Fruit fly (Drosophila melanogaster) whole organism, embryonic: ENCODE results near the gene CG33796.

Experiments used
- Atf3 ChIP-seq: fragments of 200-800 bp; sonication (Bioruptor generic); optimal IDR thresholded peaks from 3 replicates; lab custom pipeline; 2016; ENCODE audit warnings: missing biosample characterization, missing genetic modification characterization
- Blimp-1 ChIP-seq: fragments of 200-800 bp; sonication (Bioruptor generic); optimal IDR thresholded peaks from 3 replicates; lab custom pipeline; 2018; ENCODE audit warnings: missing biosample characterization, missing genetic modification characterization, mild to moderate bottlenecking, moderate library complexity, missing genetic modification reagents
- CG12236 ChIP-seq: fragments of 200-800 bp; sonication (Bioruptor generic); optimal IDR thresholded peaks from 2 replicates; lab custom pipeline; 2016; ENCODE audit warnings: missing biosample characterization, missing genetic modification characterization
- CG13287 ChIP-seq: fragments of 200-800 bp; sonication (Bioruptor generic); IDR thresholded peaks from 2 replicates; pipeline ENCODE4 v1.3.6; 2022; ENCODE audit warnings: missing biosample characterization, missing genetic modification characterization; ENCODE audit not compliant: partially characterized antibody
- CG13296 ChIP-seq: fragments of 200-800 bp; sonication (Bioruptor generic); optimal IDR thresholded peaks from 3 replicates; lab custom pipeline; 2018; ENCODE audit warnings: missing biosample characterization, mild to moderate bottlenecking, missing genetic modification characterization
- CG15514 ChIP-seq: fragments of 200-800 bp; sonication (Bioruptor generic); optimal IDR thresholded peaks from 3 replicates; lab custom pipeline; 2017; ENCODE audit warnings: missing biosample characterization, missing genetic modification characterization, mild to moderate bottlenecking, moderate library complexity, missing genetic modification reagents
- CG16813 ChIP-seq: fragments of 200-800 bp; sonication (Bioruptor generic); IDR thresholded peaks from 3 replicates; pipeline ENCODE4 v1.3.6; 2022; ENCODE audit warnings: missing biosample characterization, missing genetic modification characterization; ENCODE audit not compliant: partially characterized antibody
- CG17912 ChIP-seq: fragments of 200-800 bp; sonication (Bioruptor generic); optimal IDR thresholded peaks from 2 replicates; lab custom pipeline; 2018; ENCODE audit warnings: missing biosample characterization, mild to moderate bottlenecking, missing genetic modification characterization
- CG2712 ChIP-seq: fragments of 200-800 bp; optimal IDR thresholded peaks from 3 replicates; lab custom pipeline; 2019; ENCODE audit warnings: missing biosample characterization, mild to moderate bottlenecking, missing genetic modification characterization, moderate library complexity
- CG2889 ChIP-seq: fragments of 200-800 bp; sonication (Bioruptor generic); IDR thresholded peaks from 3 replicates; pipeline ENCODE4 v1.3.6; 2022; ENCODE audit warnings: missing biosample characterization, missing genetic modification characterization
- CG4328 ChIP-seq: fragments of 200-800 bp; sonication (Bioruptor generic); optimal IDR thresholded peaks from 3 replicates; lab custom pipeline; 2017; ENCODE audit warnings: missing biosample characterization, missing genetic modification reagents, missing genetic modification characterization
- CG4424 ChIP-seq: fragments of 200-800 bp; sonication (Bioruptor generic); optimal IDR thresholded peaks from 3 replicates; lab custom pipeline; 2016; ENCODE audit warnings: missing biosample characterization, missing genetic modification characterization
- CG4854 ChIP-seq: fragments of 200-800 bp; sonication (Bioruptor generic); optimal IDR thresholded peaks from 2 replicates; lab custom pipeline; 2016; ENCODE audit warnings: missing biosample characterization, missing genetic modification characterization, inconsistent platforms
- CG6254 ChIP-seq: fragments of 200-800 bp; sonication (Bioruptor generic); optimal IDR thresholded peaks from 3 replicates; lab custom pipeline; 2017; ENCODE audit warnings: mild to moderate bottlenecking, missing biosample characterization, missing genetic modification reagents, missing genetic modification characterization
- CG6689 ChIP-seq: fragments of 200-800 bp; sonication (Bioruptor generic); IDR thresholded peaks from 2 replicates; pipeline ENCODE4 v1.3.6; 2022; ENCODE audit warnings: missing biosample characterization, missing genetic modification characterization
- CG6791 ChIP-seq: fragments of 200-800 bp; sonication (Bioruptor generic); IDR thresholded peaks from 3 replicates; pipeline ENCODE4 v1.3.6; 2022; ENCODE audit warnings: missing biosample characterization, missing genetic modification characterization; ENCODE audit not compliant: partially characterized antibody
- CG6813 ChIP-seq: fragments of 200-800 bp; sonication (Bioruptor generic); optimal IDR thresholded peaks from 2 replicates; lab custom pipeline; 2017; ENCODE audit warnings: missing biosample characterization, missing genetic modification characterization, mild to moderate bottlenecking, moderate library complexity, missing genetic modification reagents
- CG7786 ChIP-seq: fragments of 200-800 bp; sonication (Bioruptor generic); optimal IDR thresholded peaks from 2 replicates; lab custom pipeline; 2016; ENCODE audit warnings: missing biosample characterization, missing genetic modification characterization
- CG7928 ChIP-seq: fragments of 200-800 bp; sonication (Bioruptor generic); optimal IDR thresholded peaks from 2 replicates; lab custom pipeline; 2017; ENCODE audit warnings: missing biosample characterization, mild to moderate bottlenecking, missing genetic modification characterization
- CG8478 ChIP-seq: fragments of >200 bp; optimal IDR thresholded peaks from 2 replicates; lab custom pipeline; 2018
- Dp ChIP-seq: fragments of 200-800 bp; sonication (Bioruptor generic); optimal IDR thresholded peaks from 2 replicates; lab custom pipeline; 2018; ENCODE audit warnings: missing biosample characterization, mild to moderate bottlenecking, missing genetic modification characterization, moderate library complexity
- Drgx ChIP-seq: fragments of 200-800 bp; sonication (Bioruptor generic); IDR thresholded peaks from 2 replicates; pipeline ENCODE4 v1.3.6; 2022; ENCODE audit warnings: missing biosample characterization, missing genetic modification characterization
- E2f2 ChIP-seq: fragments of 200-800 bp; sonication (Bioruptor generic); IDR thresholded peaks from 2 replicates; pipeline ENCODE4 v1.3.6; 2022; ENCODE audit warnings: missing biosample characterization, missing genetic modification characterization
- Eip74EF ChIP-seq, 2 experiments: fragments of 200-800 bp in 1 of 2; fragments of >200 bp in 1 of 2; sonication (Bioruptor generic) in 1 of 2; optimal IDR thresholded peaks; 2 replicates each; lab custom pipeline; 2017 to 2019; ENCODE audit warnings: missing biosample characterization in 2 of 2, missing genetic modification characterization in 2 of 2, mild to moderate bottlenecking in 1 of 2, moderate library complexity in 1 of 2
- Ets65A ChIP-seq: fragments of 200-800 bp; sonication (Bioruptor generic); peaks from one replicate; lab custom pipeline; 2016; ENCODE audit warnings: missing biosample characterization, missing genetic modification characterization
- Kr ChIP-seq: fragments of 200-800 bp; sonication (Bioruptor generic); optimal IDR thresholded peaks from 2 replicates; lab custom pipeline; 2017; ENCODE audit warnings: missing biosample characterization, mild to moderate bottlenecking, missing genetic modification characterization
- MBD-R2 ChIP-seq: fragments of 200-800 bp; sonication (Bioruptor generic); IDR thresholded peaks from 2 replicates; pipeline ENCODE4 v1.3.6; 2022; ENCODE audit warnings: missing biosample characterization, missing genetic modification characterization
- Med ChIP-seq: fragments of 200-800 bp; sonication (Bioruptor generic); peaks from one replicate; lab custom pipeline; 2016; ENCODE audit warnings: missing biosample characterization, missing genetic modification characterization, mild to moderate bottlenecking, inconsistent platforms, moderate library complexity
- Myb ChIP-seq: fragments of 200-800 bp; sonication (Bioruptor generic); optimal IDR thresholded peaks from 2 replicates; lab custom pipeline; 2016; ENCODE audit warnings: missing biosample characterization, missing genetic modification characterization
- Nf-YB ChIP-seq: fragments of 200-800 bp; sonication (Bioruptor generic); optimal IDR thresholded peaks from 3 replicates; lab custom pipeline; 2019; ENCODE audit warnings: missing biosample characterization, mild to moderate bottlenecking, missing genetic modification characterization, moderate library complexity
- Poxn ChIP-seq: fragments of 200-800 bp; sonication (Bioruptor generic); IDR thresholded peaks from 2 replicates; pipeline ENCODE4 v1.3.6; 2022; ENCODE audit warnings: missing biosample characterization, missing genetic modification characterization
- bsh ChIP-seq, 2 experiments: fragments of 200-800 bp; sonication (Bioruptor generic); optimal IDR thresholded peaks; 2 replicates each; lab custom pipeline; 2017 to 2018; ENCODE audit warnings: mild to moderate bottlenecking in 2 of 2, missing biosample characterization in 2 of 2, missing genetic modification characterization in 2 of 2, moderate library complexity in 1 of 2
- cad ChIP-seq: fragments of >200 bp; optimal IDR thresholded peaks from 2 replicates; lab custom pipeline; 2017; ENCODE audit warnings: missing biosample characterization, missing genetic modification characterization
- caup ChIP-seq: fragments of 200-800 bp; sonication (Bioruptor generic); optimal IDR thresholded peaks from 3 replicates; lab custom pipeline; 2017; ENCODE audit warnings: missing biosample characterization, mild to moderate bottlenecking, missing genetic modification characterization, moderate library complexity; ENCODE audit not compliant: severe bottlenecking
- dati ChIP-seq: fragments of 200-800 bp; sonication (Bioruptor generic); IDR thresholded peaks from 2 replicates; pipeline ENCODE4 v1.3.6; 2022; ENCODE audit warnings: missing biosample characterization, missing genetic modification characterization
- emc ChIP-seq: fragments of 200-800 bp; sonication (Bioruptor generic); optimal IDR thresholded peaks from 2 replicates; lab custom pipeline; 2016; ENCODE audit warnings: missing biosample characterization, missing genetic modification characterization
- fd64A ChIP-seq: fragments of 200-800 bp; sonication (Bioruptor generic); optimal IDR thresholded peaks from 3 replicates; lab custom pipeline; 2018; ENCODE audit warnings: missing biosample characterization, mild to moderate bottlenecking, missing genetic modification characterization
- gfzf ChIP-seq: fragments of 200-800 bp; sonication (Bioruptor generic); optimal IDR thresholded peaks from 2 replicates; lab custom pipeline; 2016; ENCODE audit warnings: missing biosample characterization, mild to moderate bottlenecking, missing genetic modification characterization, moderate library complexity
- ken ChIP-seq: fragments of 200-800 bp; sonication (Bioruptor generic); IDR thresholded peaks from 3 replicates; pipeline ENCODE4 v1.3.6; 2022; ENCODE audit warnings: missing biosample characterization, missing genetic modification characterization
- row ChIP-seq: fragments of 200-800 bp; sonication (Bioruptor generic); IDR thresholded peaks from 3 replicates; pipeline ENCODE4 v1.3.6; 2022; ENCODE audit warnings: missing biosample characterization, missing genetic modification characterization
- sens ChIP-seq: fragments of 200-800 bp; sonication (Bioruptor generic); peaks from one replicate; lab custom pipeline; 2016; ENCODE audit warnings: missing biosample characterization, missing genetic modification characterization
- shn ChIP-seq: fragments of 200-800 bp; sonication (Bioruptor generic); optimal IDR thresholded peaks from 3 replicates; lab custom pipeline; 2016; ENCODE audit warnings: missing biosample characterization, missing genetic modification characterization
- stwl ChIP-seq: fragments of 200-800 bp; sonication (Bioruptor generic); optimal IDR thresholded peaks from 3 replicates; lab custom pipeline; 2018; ENCODE audit warnings: missing biosample characterization, mild to moderate bottlenecking, missing genetic modification characterization, moderate library complexity
- trem ChIP-seq: fragments of 200-800 bp; optimal IDR thresholded peaks from 3 replicates; lab custom pipeline; 2019; ENCODE audit warnings: missing biosample characterization, mild to moderate bottlenecking, missing genetic modification characterization, moderate library complexity
- usp ChIP-seq: fragments of >200 bp; optimal IDR thresholded peaks from 2 replicates; lab custom pipeline; 2017; ENCODE audit warnings: missing biosample characterization, missing genetic modification characterization
- vnd ChIP-seq: fragments of 200-800 bp; sonication (Bioruptor generic); IDR thresholded peaks from 3 replicates; pipeline ENCODE4 v1.3.6; 2022; ENCODE audit warnings: missing biosample characterization, missing genetic modification characterization; ENCODE audit not compliant: partially characterized antibody
- zen2 ChIP-seq: fragments of 200-800 bp; sonication (Bioruptor generic); IDR thresholded peaks from 3 replicates; pipeline ENCODE4 v1.3.6; 2022; ENCODE audit warnings: missing biosample characterization, missing genetic modification characterization; ENCODE audit not compliant: partially characterized antibody

Gene CG33796

dm6 chr3L:16143685-16144539 is 26.0 kb downstream of the CG33796 start, which contains the start of gene CG32152:
CG32152 (minus strand) TSS chr3L:16144036.
- no peak for TF ChIP-seq zen2
- TF ChIP-seq CG12236, result no peak
- TF ChIP-seq CG6813 (GFP tag; lab: Kevin White, UChicago), result no peak
- no peak for TF ChIP-seq Poxn (GFP tag; lab: Robert Waterston, UW)
- TF ChIP-seq Drgx, result peak; percentile 70; the same call in 1 of the 2 replicates
- no peak for TF ChIP-seq Atf3 (GFP tag; lab: Kevin White, UChicago)
- no peak for TF ChIP-seq CG4854 (GFP tag; lab: Kevin White, UChicago)
- TF ChIP-seq CG4424 (GFP tag; lab: Kevin White, UChicago), result peak; percentile 14
- TF ChIP-seq CG15514 (GFP tag; lab: Kevin White, UChicago), result no peak
- TF ChIP-seq sens (GFP tag; lab: Kevin White, UChicago), result peak; percentile 67
- TF ChIP-seq MBD-R2 (GFP tag; lab: Robert Waterston, UW), result no peak
- TF ChIP-seq gfzf (GFP tag; lab: Kevin White, UChicago), result peak; percentile 43
- peak; percentile 70 for TF ChIP-seq stwl
- no peak for TF ChIP-seq trem (tag; lab: Kevin White, UChicago)
- no peak for TF ChIP-seq Kr (GFP tag; lab: Kevin White, UChicago)
- TF ChIP-seq Med (GFP tag; lab: Kevin White, UChicago), result peak; percentile 69
- TF ChIP-seq CG2712 (tag; lab: Kevin White, UChicago), result peak; percentile 4
- peak; percentile 97 for TF ChIP-seq CG6689 (GFP tag; lab: Robert Waterston, UW)
- no peak for TF ChIP-seq CG2889
- TF ChIP-seq E2f2, result no peak

- 0 out of 3 replicates have a peak, but pooled peaks have one; percentile 13 for TF ChIP-seq CG6791 (GFP tag; lab: Robert Waterston, UW)
- TF ChIP-seq cad, result no peak
- TF ChIP-seq Eip74EF (GFP tag; optimal IDR thresholded peaks at IDR 0.05; lab: Kevin White, UChicago), result no peak
- no peak for TF ChIP-seq ken (GFP tag; lab: Robert Waterston, UW)
- TF ChIP-seq Ets65A (GFP tag; lab: Kevin White, UChicago), result peak; percentile 37
- no peak for TF ChIP-seq CG16813 (GFP tag; lab: Robert Waterston, UW)
- TF ChIP-seq CG7786, result no peak
- no peak for TF ChIP-seq fd64A (GFP tag; lab: Kevin White, UChicago)
- peak; percentile 25 for TF ChIP-seq Med (GFP tag; lab: Kevin White, UChicago)
- TF ChIP-seq CG8478 (lab: Kevin White, UChicago), result no peak
- TF ChIP-seq, all 482 proteins: peak for 3
These were observed 28.4 kb downstream of the CG33796 start for dm6 chr3L:16141556-16141955.

- TF ChIP-seq Dp (GFP tag; lab: Kevin White, UChicago), result peak; percentile 99
- TF ChIP-seq CG6254 (GFP tag; lab: Kevin White, UChicago), result no peak
- no peak for TF ChIP-seq row
- no peak for TF ChIP-seq CG4328 (GFP tag; lab: Kevin White, UChicago)
- no peak for TF ChIP-seq Nf-YB (GFP tag; lab: Kevin White, UChicago)
- peak; percentile 46; the same call in 1 of the 3 replicates for TF ChIP-seq CG6791 (GFP tag; lab: Robert Waterston, UW)
- TF ChIP-seq CG7928, result no peak
- TF ChIP-seq vnd, result no peak
- TF ChIP-seq Blimp-1 (GFP tag; lab: Kevin White, UChicago), result no peak
- no peak for TF ChIP-seq usp
- TF ChIP-seq CG13287 (GFP tag; lab: Robert Waterston, UW), result peak; percentile 48
- TF ChIP-seq dati (GFP tag; lab: Robert Waterston, UW), result no peak
- TF ChIP-seq Myb, result peak; percentile 98
- no peak for TF ChIP-seq shn
- TF ChIP-seq CG17912 (GFP tag; lab: Kevin White, UChicago), result no peak
- TF ChIP-seq bsh (GFP tag; optimal IDR thresholded peaks at IDR 0.05; lab: Kevin White, UChicago), result no peak
- TF ChIP-seq emc (GFP tag; lab: Kevin White, UChicago), result no peak
- no peak for TF ChIP-seq caup
- no peak for TF ChIP-seq CG13296 (GFP tag; lab: Kevin White, UChicago)
These were observed 30.8 kb downstream of the CG33796 start for dm6 chr3L:16139131-16139530.
